Worm (Caenorhabditis elegans) whole organism, young adult: ENCODE measurements around the gene valv-1.

Experiments
- B0019.2 ChIP-seq: fragments of 200-800 bp; sonication (Bioruptor generic); conservative IDR thresholded peaks from 2 replicates; pipeline ENCODE4 v1.3.6; 2022; ENCODE audit warnings: missing genetic modification reagents, missing genetic modification characterization, missing compliant biosample characterization
- C17E4.6 ChIP-seq: fragments of 200-800 bp; sonication (Bioruptor generic); IDR thresholded peaks from 2 replicates; pipeline ENCODE4 v1.3.6; 2022; ENCODE audit warnings: missing genetic modification reagents, missing genetic modification characterization, missing compliant biosample characterization
- ets-4 ChIP-seq: fragments of 200-800 bp; sonication (Bioruptor generic); optimal IDR thresholded peaks from 2 replicates; lab custom pipeline; 2018; ENCODE audit warnings: mild to moderate bottlenecking, missing genetic modification characterization, missing compliant biosample characterization
- hmg-1.2 ChIP-seq: fragments of 200-800 bp; sonication (Bioruptor generic); IDR thresholded peaks from 2 replicates; pipeline ENCODE4 v1.3.6; 2022; ENCODE audit warnings: missing genetic modification reagents, missing genetic modification characterization, missing compliant biosample characterization
- hmg-20 ChIP-seq: fragments of 200-800 bp; sonication (Bioruptor generic); IDR thresholded peaks from 2 replicates; pipeline ENCODE4 v1.3.6; 2022; ENCODE audit warnings: missing genetic modification reagents, missing genetic modification characterization, missing compliant biosample characterization
- lin-26 ChIP-seq: fragments of 200-800 bp; sonication (Bioruptor generic); IDR thresholded peaks from 2 replicates; pipeline ENCODE4 v1.3.6; 2022; ENCODE audit warnings: missing genetic modification reagents, missing genetic modification characterization, missing compliant biosample characterization
- unc-130 ChIP-seq: sonication (generic microtip); optimal IDR thresholded peaks from 2 replicates; lab custom pipeline; 2016; ENCODE audit warnings: missing genetic modification reagents, missing genetic modification characterization, missing compliant biosample characterization
- unc-62 ChIP-seq: fragments of 150-350 bp; optimal IDR thresholded peaks from 2 replicates; lab custom pipeline; 2014; ENCODE audit warnings: missing biosample characterization, missing genetic modification reagents, missing genetic modification characterization
- zim-3 ChIP-seq: sonication (generic microtip); optimal IDR thresholded peaks from 2 replicates; lab custom pipeline; 2017; ENCODE audit warnings: mild to moderate bottlenecking, missing genetic modification characterization, moderate library complexity, missing compliant biosample characterization

- TF ChIP-seq B0019.2 (GFP tag; lab: Robert Waterston, UW) = no peak
- no peak for TF ChIP-seq C17E4.6 (GFP tag; lab: Robert Waterston, UW)
- TF ChIP-seq ets-4 = no peak
- no peak for TF ChIP-seq lin-26 (GFP tag; lab: Robert Waterston, UW)
- TF ChIP-seq zim-3 (tag; lab: Kevin White, UChicago) = no peak
- TF ChIP-seq hmg-1.2 (GFP tag; lab: Robert Waterston, UW) = no peak
- no peak for TF ChIP-seq unc-130 (GFP tag; lab: Kevin White, UChicago)
- TF ChIP-seq unc-62 = no peak
- TF ChIP-seq hmg-20 (GFP tag; lab: Robert Waterston, UW) = no peak
These were observed 44.5 kb downstream of the valv-1 start for ce11 chrIV:7400502-7401118.
